Worm (Caenorhabditis elegans) whole organism, young adult: ENCODE results near the gene F16H6.4.

Experiments used
- B0019.2 ChIP-seq: fragments of 200-800 bp; sonication (Bioruptor generic); conservative IDR thresholded peaks from 2 replicates; pipeline ENCODE4 v1.3.6; 2022; ENCODE audit warnings: missing genetic modification reagents, missing genetic modification characterization, missing compliant biosample characterization
- B0261.1 ChIP-seq: sonication (generic microtip); optimal IDR thresholded peaks from 2 replicates; lab custom pipeline; 2016; ENCODE audit warnings: mild to moderate bottlenecking, missing genetic modification characterization, moderate library complexity, missing compliant biosample characterization
- B0336.3 ChIP-seq: fragments of 200-800 bp; sonication (Bioruptor generic); IDR thresholded peaks from 2 replicates; pipeline ENCODE4 v1.3.6; 2022; ENCODE audit warnings: missing genetic modification characterization, missing compliant biosample characterization
- F33H1.4 ChIP-seq: fragments of 200-800 bp; sonication (Bioruptor generic); IDR thresholded peaks from 2 replicates; pipeline ENCODE4 v1.3.6; 2022; ENCODE audit warnings: missing genetic modification reagents, missing genetic modification characterization, missing compliant biosample characterization
- Y53F4B.3 ChIP-seq: fragments of 200-800 bp; sonication (Bioruptor generic); IDR thresholded peaks from 2 replicates; pipeline ENCODE4 v1.3.6; 2022; ENCODE audit warnings: missing genetic modification reagents, missing genetic modification characterization, missing compliant biosample characterization
- Y79H2A.3 ChIP-seq: fragments of 200-800 bp; sonication (Bioruptor generic); conservative IDR thresholded peaks from 2 replicates; pipeline ENCODE4 v1.3.6; 2022; ENCODE audit warnings: missing genetic modification reagents, missing genetic modification characterization, missing compliant biosample characterization
- ZK185.1 ChIP-seq: sonication (generic microtip); optimal IDR thresholded peaks from 2 replicates; lab custom pipeline; 2016; ENCODE audit warnings: mild to moderate bottlenecking, missing genetic modification characterization, missing compliant biosample characterization; ENCODE audit not compliant: poor library complexity, severe bottlenecking
- atf-7 ChIP-seq: sonication (generic microtip); optimal IDR thresholded peaks from 2 replicates; lab custom pipeline; 2017; ENCODE audit warnings: mild to moderate bottlenecking, missing genetic modification characterization, missing compliant biosample characterization
- athp-1 ChIP-seq: sonication (generic microtip); optimal IDR thresholded peaks from 2 replicates; lab custom pipeline; 2017; ENCODE audit warnings: mild to moderate bottlenecking, missing genetic modification characterization, missing compliant biosample characterization
- attf-6 ChIP-seq: fragments of 200-800 bp; sonication (Bioruptor generic); IDR thresholded peaks from 2 replicates; pipeline ENCODE4 v1.3.6; 2022; ENCODE audit warnings: missing genetic modification reagents, missing genetic modification characterization, missing compliant biosample characterization
- cebp-2 ChIP-seq: fragments of 200-800 bp; sonication (Bioruptor generic); IDR thresholded peaks from 2 replicates; pipeline ENCODE4 v1.3.6; 2022; ENCODE audit warnings: missing genetic modification characterization, missing compliant biosample characterization
- ceh-100 ChIP-seq: fragments of 200-800 bp; sonication (Bioruptor generic); IDR thresholded peaks from 2 replicates; pipeline ENCODE4 v1.3.6; 2022; ENCODE audit warnings: missing genetic modification reagents, missing genetic modification characterization, missing compliant biosample characterization
- ceh-27 ChIP-seq: fragments of 200-800 bp; sonication (Bioruptor generic); optimal IDR thresholded peaks from 2 replicates; lab custom pipeline; 2018; ENCODE audit warnings: mild to moderate bottlenecking, missing genetic modification characterization, moderate library complexity, missing compliant biosample characterization
- ceh-79 ChIP-seq: sonication (generic microtip); optimal IDR thresholded peaks from 2 replicates; lab custom pipeline; 2017; ENCODE audit warnings: mild to moderate bottlenecking, missing genetic modification characterization, missing compliant biosample characterization
- dpl-1 ChIP-seq: fragments of 150-350 bp; optimal IDR thresholded peaks from 2 replicates; lab custom pipeline; 2014; ENCODE audit warnings: missing biosample characterization, missing genetic modification reagents, missing genetic modification characterization
- egl-18 ChIP-seq: fragments of 200-800 bp; sonication (Bioruptor generic); IDR thresholded peaks from 2 replicates; pipeline ENCODE4 v1.3.6; 2022; ENCODE audit warnings: missing genetic modification reagents, missing genetic modification characterization, missing compliant biosample characterization
- fkh-3 ChIP-seq: sonication (generic microtip); optimal IDR thresholded peaks from 2 replicates; lab custom pipeline; 2016; ENCODE audit warnings: mild to moderate bottlenecking, missing genetic modification characterization, missing compliant biosample characterization
- him-1 ChIP-seq: sonication (generic microtip); optimal IDR thresholded peaks from 2 replicates; lab custom pipeline; 2016; ENCODE audit warnings: missing genotype, missing genetic modification reagents, missing genetic modification characterization, missing compliant biosample characterization
- let-607 ChIP-seq, 2 experiments: fragments of 200-800 bp in 1 of 2; sonication (Bioruptor generic) in 1 of 2; sonication (generic microtip) in 1 of 2; optimal IDR thresholded peaks; 2 replicates each; lab custom pipeline; 2016 to 2018; ENCODE audit warnings: mild to moderate bottlenecking in 2 of 2, missing compliant biosample characterization in 2 of 2, missing genetic modification characterization in 2 of 2, moderate library complexity in 2 of 2, missing genotype in 1 of 2
- lin-35 ChIP-seq, 3 experiments: fragments of 150-350 bp in 2 of 3; sonication (generic microtip) in 1 of 3; optimal IDR thresholded peaks; 2 replicates each; lab custom pipeline; 2014 to 2018; ENCODE audit warnings: missing biosample characterization in 3 of 3, missing genetic modification characterization in 3 of 3, missing genetic modification reagents in 3 of 3
- lin-54 ChIP-seq: fragments of 200-800 bp; sonication (Bioruptor generic); optimal IDR thresholded peaks from 2 replicates; lab custom pipeline; 2018; ENCODE audit warnings: mild to moderate bottlenecking, missing genetic modification characterization, missing compliant biosample characterization
- lir-1 ChIP-seq: fragments of 200-800 bp; sonication (Bioruptor generic); conservative IDR thresholded peaks from 2 replicates; pipeline ENCODE4 v1.3.6; 2022; ENCODE audit warnings: missing genetic modification reagents, missing genetic modification characterization, missing compliant biosample characterization
- lsl-1 ChIP-seq: fragments of 200-800 bp; sonication (Bioruptor generic); optimal IDR thresholded peaks from 2 replicates; lab custom pipeline; 2018; ENCODE audit warnings: mild to moderate bottlenecking, missing genetic modification characterization, moderate library complexity, missing compliant biosample characterization
- madf-3 ChIP-seq: fragments of 200-800 bp; sonication (Bioruptor generic); IDR thresholded peaks from 2 replicates; pipeline ENCODE4 v1.3.6; 2022; ENCODE audit warnings: missing genetic modification reagents, missing genetic modification characterization, missing compliant biosample characterization
- madf-6 ChIP-seq: fragments of 200-800 bp; sonication (Bioruptor generic); IDR thresholded peaks from 2 replicates; pipeline ENCODE4 v1.3.6; 2022; ENCODE audit warnings: missing genetic modification reagents, missing genetic modification characterization, missing compliant biosample characterization
- mel-28 ChIP-seq: sonication (generic microtip); optimal IDR thresholded peaks from 2 replicates; lab custom pipeline; 2016; ENCODE audit warnings: borderline replicate concordance, mild to moderate bottlenecking, missing genetic modification characterization, missing compliant biosample characterization
- nfya-2 ChIP-seq: fragments of 200-800 bp; sonication (Bioruptor generic); IDR thresholded peaks from 2 replicates; pipeline ENCODE4 v1.3.6; 2022; ENCODE audit warnings: missing genetic modification reagents, missing genetic modification characterization, missing compliant biosample characterization
- nhr-90 ChIP-seq: sonication (generic microtip); optimal IDR thresholded peaks from 2 replicates; lab custom pipeline; 2016; ENCODE audit warnings: missing genotype, mild to moderate bottlenecking, missing genetic modification characterization, missing compliant biosample characterization
- rec-8 ChIP-seq, 2 experiments: sonication (generic microtip); optimal IDR thresholded peaks; 2 replicates each; lab custom pipeline; 2016; ENCODE audit warnings: mild to moderate bottlenecking in 2 of 2, missing genetic modification characterization in 2 of 2, missing genetic modification reagents in 2 of 2, missing genotype in 2 of 2, missing biosample characterization in 1 of 2, missing compliant biosample characterization in 1 of 2, moderate library complexity in 1 of 2
- snpc-1.3 ChIP-seq: sonication (generic microtip); optimal IDR thresholded peaks from 2 replicates; lab custom pipeline; 2017; ENCODE audit warnings: missing genetic modification characterization, mild to moderate bottlenecking, missing compliant biosample characterization, antibody characterized with exemption, moderate library complexity, missing genotype, missing genetic modification reagents; ENCODE audit not compliant: insufficient read depth
- tbp1 ChIP-seq: fragments of 200-800 bp; sonication (Bioruptor generic); optimal IDR thresholded peaks from 2 replicates; lab custom pipeline; 2018; ENCODE audit warnings: mild to moderate bottlenecking, missing genetic modification characterization, missing compliant biosample characterization
- tbx-9 ChIP-seq: sonication (generic microtip); optimal IDR thresholded peaks from 2 replicates; lab custom pipeline; 2016; ENCODE audit warnings: borderline replicate concordance, missing genetic modification characterization, inconsistent platforms, missing compliant biosample characterization
- unc-130 ChIP-seq: sonication (generic microtip); optimal IDR thresholded peaks from 2 replicates; lab custom pipeline; 2016; ENCODE audit warnings: missing genetic modification reagents, missing genetic modification characterization, missing compliant biosample characterization
- ztf-25 ChIP-seq: fragments of 200-800 bp; sonication (Bioruptor generic); IDR thresholded peaks from 2 replicates; pipeline ENCODE4 v1.3.6; 2022; ENCODE audit warnings: missing genetic modification reagents, missing genetic modification characterization, missing compliant biosample characterization
- ztf-28 ChIP-seq: fragments of 200-800 bp; sonication (Bioruptor generic); IDR thresholded peaks from 2 replicates; pipeline ENCODE4 v1.3.6; 2022; ENCODE audit warnings: missing genetic modification reagents, missing genetic modification characterization, missing compliant biosample characterization

F16H6.4 gene

ce11 chrV:18191128-18191527, 7.4 kb upstream of the F16H6.4 start, which contains the start of gene clec-42 (continued):
- no peak for TF ChIP-seq atf-7 (tag; lab: Kevin White, UChicago)
- TF ChIP-seq unc-130 (GFP tag; lab: Kevin White, UChicago): no peak
- TF ChIP-seq ceh-100 (GFP tag; lab: Robert Waterston, UW): no peak
- no peak for TF ChIP-seq let-607 (tag; optimal IDR thresholded peaks at IDR 0.05; lab: Kevin White, UChicago)
- TF ChIP-seq lin-35 (GFP tag; optimal IDR thresholded peaks at IDR 0.05; lab: Kevin White, UChicago): no peak

DNA sequence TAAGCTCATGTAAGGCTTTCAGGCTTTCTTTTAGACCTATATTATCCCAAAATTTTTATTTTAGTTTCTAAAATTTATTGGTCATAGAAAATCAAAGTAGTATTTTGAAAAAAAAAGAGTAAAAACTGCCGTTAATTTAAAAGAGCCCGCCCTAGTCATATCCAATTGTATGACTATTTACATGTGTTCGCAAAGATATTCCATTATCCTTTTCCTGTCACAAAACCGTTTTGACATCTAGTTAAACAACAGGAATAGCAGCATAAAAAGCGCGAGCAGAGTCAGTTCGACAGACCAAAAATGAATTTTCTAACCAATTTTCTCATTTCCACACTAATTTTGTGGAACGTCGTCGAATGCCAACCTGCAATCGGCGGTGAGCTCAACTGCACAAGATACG, 3.5 kb upstream of the F16H6.4 start, which contains the start of gene F16H6.3:
Gene F16H6.3, plus strand, starts transcription at position 301 of the 400 bp plus-strand sequence.
- TF ChIP-seq him-1 (tag; lab: Kevin White, UChicago): no peak
- TF ChIP-seq ceh-79: no peak
- no peak for TF ChIP-seq athp-1 (tag; lab: Kevin White, UChicago)
- no peak for TF ChIP-seq mel-28 (tag; lab: Kevin White, UChicago)
- TF ChIP-seq Y79H2A.3 (GFP tag; lab: Robert Waterston, UW): no peak
- no peak for TF ChIP-seq snpc-1.3
- no peak for TF ChIP-seq attf-6 (GFP tag; lab: Robert Waterston, UW)
- TF ChIP-seq lin-54: no peak
- no peak for TF ChIP-seq lir-1 (GFP tag; lab: Robert Waterston, UW)
- TF ChIP-seq madf-6 (GFP tag; lab: Robert Waterston, UW): no peak
- no peak for TF ChIP-seq madf-3 (GFP tag; lab: Robert Waterston, UW)
- no peak for TF ChIP-seq cebp-2
- no peak for TF ChIP-seq ceh-100 (GFP tag; lab: Robert Waterston, UW)
- TF ChIP-seq ztf-25 (GFP tag; lab: Robert Waterston, UW): no peak
- TF ChIP-seq lsl-1: no peak
- no peak for TF ChIP-seq atf-7 (tag; lab: Kevin White, UChicago)
- TF ChIP-seq, all 124 proteins: peak for 0

ce11 chrV:18209071-18209470, 10.6 kb downstream of the F16H6.4 start, which contains the start of gene F16H6.7:
Gene F16H6.7 (minus strand): TSS chrV:18209171.
- TF ChIP-seq madf-6 (GFP tag; lab: Robert Waterston, UW): no peak
- no peak for TF ChIP-seq fkh-3 (tag; lab: Kevin White, UChicago)
- no peak for TF ChIP-seq ztf-28
- no peak for TF ChIP-seq nfya-2
- TF ChIP-seq nhr-90 (tag; lab: Kevin White, UChicago): no peak
- no peak for TF ChIP-seq B0019.2 (GFP tag; lab: Robert Waterston, UW)
- no peak for TF ChIP-seq F33H1.4
- TF ChIP-seq ceh-27: no peak
- no peak for TF ChIP-seq B0336.3 (GFP tag; lab: Robert Waterston, UW)
- TF ChIP-seq Y53F4B.3 (GFP tag; lab: Robert Waterston, UW): no peak
- no peak for TF ChIP-seq ZK185.1
- no peak for TF ChIP-seq rec-8 (tag; optimal IDR thresholded peaks at IDR 0.05; lab: Kevin White, UChicago)
- TF ChIP-seq B0261.1: no peak
- no peak for TF ChIP-seq let-607 (tag; optimal IDR thresholded peaks at IDR 0.05; lab: Kevin White, UChicago)
- no peak for TF ChIP-seq dpl-1
- TF ChIP-seq tbx-9 (tag; lab: Kevin White, UChicago): no peak
- no peak for TF ChIP-seq snpc-1.3
- TF ChIP-seq egl-18 (GFP tag; lab: Robert Waterston, UW): no peak
- TF ChIP-seq tbp1: no peak
